Worm (Caenorhabditis elegans) whole organism, L2 larva: ENCODE data around the gene K08H2.7.
A peak's percentile ranks its signal among the peaks of the same experiment; 100 is the strongest.

Source experiments
- C34F6.9 ChIP-seq: fragments of 150-350 bp; optimal IDR thresholded peaks from 2 replicates; lab custom pipeline; 2014; ENCODE audit warnings: missing biosample characterization, missing genetic modification characterization
- F13H6.1 ChIP-seq: sonication (generic microtip); optimal IDR thresholded peaks from 2 replicates; lab custom pipeline; 2016; ENCODE audit warnings: missing genetic modification characterization, missing compliant biosample characterization
- R02D3.7 ChIP-seq: fragments of 150-350 bp; optimal IDR thresholded peaks from 2 replicates; lab custom pipeline; 2014; ENCODE audit warnings: missing biosample characterization, missing genetic modification characterization
- Y55F3AM.14 ChIP-seq: fragments of 200-800 bp; sonication (Bioruptor generic); optimal IDR thresholded peaks from 2 replicates; lab custom pipeline; 2018; ENCODE audit warnings: mild to moderate bottlenecking, missing genetic modification characterization, missing compliant biosample characterization
- ZK546.5 ChIP-seq: sonication (generic microtip); optimal IDR thresholded peaks from 2 replicates; lab custom pipeline; 2017; ENCODE audit warnings: missing biosample characterization, missing genetic modification characterization
- alr-1 ChIP-seq: fragments of 150-350 bp; optimal IDR thresholded peaks from 2 replicates; lab custom pipeline; 2014; ENCODE audit warnings: missing biosample characterization, missing genetic modification characterization
- aly-2 ChIP-seq: fragments of 150-350 bp; optimal IDR thresholded peaks from 2 replicates; lab custom pipeline; 2014; ENCODE audit warnings: missing biosample characterization, missing genetic modification characterization
- ama-1 ChIP-seq: fragments of 150-350 bp; optimal IDR thresholded peaks from 2 replicates; lab custom pipeline; 2018; ENCODE audit warnings: inconsistent platforms
- blmp-1 ChIP-seq: sonication (generic microtip); optimal IDR thresholded peaks from 2 replicates; lab custom pipeline; 2017; ENCODE audit warnings: missing genetic modification characterization, mild to moderate bottlenecking, missing compliant biosample characterization, antibody characterized with exemption, moderate library complexity; ENCODE audit not compliant: insufficient read depth
- ceh-16 ChIP-seq: fragments of 150-350 bp; optimal IDR thresholded peaks from 2 replicates; lab custom pipeline; 2014; ENCODE audit warnings: missing biosample characterization, missing genetic modification characterization
- ceh-82 ChIP-seq: fragments of 150-350 bp; optimal IDR thresholded peaks from 2 replicates; lab custom pipeline; 2014; ENCODE audit warnings: missing biosample characterization, missing genetic modification characterization
- crh-2 ChIP-seq: sonication (generic microtip); optimal IDR thresholded peaks from 2 replicates; lab custom pipeline; 2017; ENCODE audit warnings: missing biosample characterization, missing genetic modification characterization
- dmd-4 ChIP-seq: sonication (generic microtip); optimal IDR thresholded peaks from 2 replicates; lab custom pipeline; 2017; ENCODE audit warnings: missing biosample characterization, missing genetic modification characterization
- egl-27 ChIP-seq: sonication (generic microtip); optimal IDR thresholded peaks from 3 replicates; lab custom pipeline; 2017; ENCODE audit warnings: missing biosample characterization, missing genetic modification reagents, missing genetic modification characterization
- elt-1 ChIP-seq: fragments of 150-350 bp; optimal IDR thresholded peaks from 2 replicates; lab custom pipeline; 2014; ENCODE audit warnings: missing biosample characterization, missing genetic modification characterization
- elt-3 ChIP-seq: sonication (generic microtip); optimal IDR thresholded peaks from 2 replicates; lab custom pipeline; 2017; ENCODE audit warnings: missing biosample characterization, missing genetic modification characterization
- fos-1 ChIP-seq: fragments of 150-350 bp; optimal IDR thresholded peaks from 2 replicates; lab custom pipeline; 2014; ENCODE audit warnings: missing biosample characterization, missing genetic modification characterization
- gmeb-1 ChIP-seq: fragments of 150-350 bp; optimal IDR thresholded peaks from 2 replicates; lab custom pipeline; 2014; ENCODE audit warnings: missing biosample characterization, missing genetic modification characterization
- lin-11 ChIP-seq: fragments of 150-350 bp; sonication (generic microtip); optimal IDR thresholded peaks from 2 replicates; lab custom pipeline; 2014; ENCODE audit warnings: missing biosample characterization, missing genetic modification characterization, inconsistent platforms, mixed read lengths
- lin-13 ChIP-seq: fragments of 150-350 bp; optimal IDR thresholded peaks from 2 replicates; lab custom pipeline; 2014; ENCODE audit warnings: missing biosample characterization, missing genetic modification reagents, missing genetic modification characterization
- lin-39 ChIP-seq: fragments of 150-350 bp; optimal IDR thresholded peaks from 2 replicates; lab custom pipeline; 2014; ENCODE audit warnings: missing biosample characterization, missing genetic modification reagents, missing genetic modification characterization
- lsy-2 ChIP-seq, 2 experiments: fragments of 150-350 bp in 1 of 2; sonication (generic microtip) in 1 of 2; optimal IDR thresholded peaks; 2 replicates each; lab custom pipeline; 2014 to 2017; ENCODE audit warnings: missing biosample characterization in 2 of 2, missing genetic modification characterization in 2 of 2
- mab-5 ChIP-seq: fragments of 150-350 bp; optimal IDR thresholded peaks from 2 replicates; lab custom pipeline; 2014; ENCODE audit warnings: missing biosample characterization, missing genetic modification characterization
- mbf-1 ChIP-seq: sonication (generic microtip); optimal IDR thresholded peaks from 2 replicates; lab custom pipeline; 2017; ENCODE audit warnings: missing biosample characterization, missing genetic modification characterization
- mdl-1 ChIP-seq, 2 experiments: fragments of 150-350 bp in 1 of 2; sonication (generic microtip) in 1 of 2; optimal IDR thresholded peaks; 2 replicates each; lab custom pipeline; 2017; ENCODE audit warnings: missing biosample characterization in 2 of 2, missing genetic modification characterization in 2 of 2
- nhr-10 ChIP-seq: sonication (generic microtip); optimal IDR thresholded peaks from 2 replicates; lab custom pipeline; 2017; ENCODE audit warnings: missing biosample characterization, missing genetic modification characterization
- nhr-11 ChIP-seq: fragments of 150-350 bp; optimal IDR thresholded peaks from 2 replicates; lab custom pipeline; 2014; ENCODE audit warnings: missing biosample characterization, missing genetic modification characterization
- nhr-12 ChIP-seq: fragments of 150-350 bp; optimal IDR thresholded peaks from 2 replicates; lab custom pipeline; 2014; ENCODE audit warnings: missing biosample characterization, missing genetic modification characterization
- nhr-129 ChIP-seq: fragments of 150-350 bp; optimal IDR thresholded peaks from 2 replicates; lab custom pipeline; 2014; ENCODE audit warnings: missing biosample characterization, missing genetic modification characterization
- nhr-21 ChIP-seq: fragments of 150-350 bp; optimal IDR thresholded peaks from 2 replicates; lab custom pipeline; 2014; ENCODE audit warnings: missing biosample characterization, missing genetic modification characterization
- nhr-23 ChIP-seq: fragments of 150-350 bp; optimal IDR thresholded peaks from 2 replicates; lab custom pipeline; 2014; ENCODE audit warnings: missing biosample characterization, missing genetic modification reagents, missing genetic modification characterization
- nhr-237 ChIP-seq: fragments of 150-350 bp; optimal IDR thresholded peaks from 2 replicates; lab custom pipeline; 2014; ENCODE audit warnings: missing biosample characterization, missing genetic modification characterization
- nhr-25 ChIP-seq: fragments of 150-350 bp; sonication (generic microtip); optimal IDR thresholded peaks from 3 replicates; lab custom pipeline; 2014; ENCODE audit warnings: missing biosample characterization, missing genetic modification characterization
- nhr-6 ChIP-seq: fragments of 150-350 bp; optimal IDR thresholded peaks from 2 replicates; lab custom pipeline; 2014; ENCODE audit warnings: missing biosample characterization, missing genetic modification characterization
- nhr-77 ChIP-seq: fragments of 150-350 bp; optimal IDR thresholded peaks from 2 replicates; lab custom pipeline; 2014; ENCODE audit warnings: missing biosample characterization, missing genetic modification characterization
- peb-1 ChIP-seq: fragments of 150-350 bp; optimal IDR thresholded peaks from 2 replicates; lab custom pipeline; 2014; ENCODE audit warnings: missing biosample characterization, missing genetic modification characterization
- sem-4 ChIP-seq: fragments of 150-350 bp; optimal IDR thresholded peaks from 2 replicates; lab custom pipeline; 2014; ENCODE audit warnings: missing biosample characterization, missing genetic modification reagents, missing genetic modification characterization
- skn-1 ChIP-seq: sonication (generic microtip); optimal IDR thresholded peaks from 2 replicates; lab custom pipeline; 2017; ENCODE audit warnings: missing biosample characterization, missing genetic modification characterization
- sma-3 ChIP-seq: sonication (generic microtip); optimal IDR thresholded peaks from 2 replicates; lab custom pipeline; 2016; ENCODE audit warnings: missing genetic modification reagents, missing genetic modification characterization, missing compliant biosample characterization
- sma-9 ChIP-seq, 2 experiments: fragments of 150-350 bp in 1 of 2; sonication (generic microtip) in 1 of 2; optimal IDR thresholded peaks; 2 replicates each; lab custom pipeline; 2014 to 2016; ENCODE audit warnings: missing genetic modification characterization in 2 of 2, mild to moderate bottlenecking in 1 of 2, missing biosample characterization in 1 of 2, missing compliant biosample characterization in 1 of 2, missing genetic modification reagents in 1 of 2, moderate library complexity in 1 of 2
- snpc-4 ChIP-seq: fragments of 150-350 bp; optimal IDR thresholded peaks from 2 replicates; lab custom pipeline; 2014; ENCODE audit warnings: missing biosample characterization, missing genetic modification characterization
- unc-39 ChIP-seq: fragments of 150-350 bp; optimal IDR thresholded peaks from 2 replicates; lab custom pipeline; 2014; ENCODE audit warnings: missing biosample characterization, missing genetic modification characterization
- unc-55 ChIP-seq: fragments of 150-350 bp; sonication (generic microtip); optimal IDR thresholded peaks from 3 replicates; lab custom pipeline; 2014; ENCODE audit warnings: missing biosample characterization, missing genetic modification reagents, missing genetic modification characterization
- unc-62 ChIP-seq: fragments of 150-350 bp; optimal IDR thresholded peaks from 2 replicates; lab custom pipeline; 2014; ENCODE audit warnings: missing biosample characterization, missing genetic modification reagents, missing genetic modification characterization
- zag-1 ChIP-seq: fragments of 150-350 bp; optimal IDR thresholded peaks from 2 replicates; lab custom pipeline; 2014; ENCODE audit warnings: missing biosample characterization, missing genetic modification characterization
- ztf-1 ChIP-seq: fragments of 200-800 bp; sonication (Bioruptor generic); conservative IDR thresholded peaks from 2 replicates; pipeline ENCODE4 v1.3.6; 2022; ENCODE audit warnings: missing genetic modification characterization, missing compliant biosample characterization
- ztf-11 ChIP-seq: sonication (generic microtip); optimal IDR thresholded peaks from 2 replicates; lab custom pipeline; 2017; ENCODE audit warnings: missing biosample characterization, missing genetic modification characterization
- ztf-4 ChIP-seq: fragments of 150-350 bp; optimal IDR thresholded peaks from 2 replicates; lab custom pipeline; 2014; ENCODE audit warnings: missing biosample characterization, missing genetic modification characterization

Gene K08H2.7

DNA sequence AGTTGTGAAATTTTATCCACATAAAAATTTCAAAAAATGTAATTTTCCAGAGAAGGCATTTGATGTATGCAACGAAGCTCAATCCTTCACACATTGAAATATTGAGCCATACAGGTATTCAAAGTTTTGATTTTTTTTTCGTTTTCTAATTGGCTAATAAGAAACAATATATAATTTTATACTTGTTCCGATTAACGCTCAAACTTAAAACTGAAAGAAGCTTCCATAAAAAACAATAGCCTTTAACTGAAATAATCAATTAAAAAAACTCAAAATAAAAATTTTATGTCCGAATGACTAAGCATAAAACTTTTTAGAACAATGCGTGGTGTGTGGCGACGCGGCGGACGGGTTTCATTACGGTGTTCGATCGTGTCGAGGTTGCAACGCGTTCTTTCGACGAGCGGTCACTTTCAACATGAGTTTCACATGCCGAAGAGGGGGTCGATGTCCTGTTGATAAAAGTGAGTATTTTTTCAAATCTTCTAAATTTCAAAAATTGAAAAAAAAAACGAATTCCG is 3.7 kb upstream of the K08H2.7 start, which contains the start of gene nhr-32:
Gene nhr-32, plus strand, starts transcription at position 51 of the 521 bp plus-strand sequence.
- TF ChIP-seq fos-1 (peak; percentile 10), mbf-1 (tag; lab: Kevin White, UChicago) (no peak)

- no peak for TF ChIP-seq nhr-10 (tag; lab: Kevin White, UChicago)
- TF ChIP-seq F13H6.1 (tag; lab: Kevin White, UChicago), result peak; percentile 78
- peak; percentile 16 for TF ChIP-seq lin-13 (GFP tag; lab: Kevin White, UChicago)
- TF ChIP-seq nhr-23 (tag; lab: Kevin White, UChicago), result no peak
- no peak for TF ChIP-seq lin-39 (tag; lab: Kevin White, UChicago)
- TF ChIP-seq ama-1 (lab: Kevin White, UChicago), result no peak
- TF ChIP-seq mdl-1 (tag; optimal IDR thresholded peaks at IDR 0.05; lab: Kevin White, UChicago), result peak; percentile 96
- peak; percentile 25 for TF ChIP-seq egl-27 (tag; lab: Kevin White, UChicago)
- no peak for TF ChIP-seq ceh-82 (tag; lab: Kevin White, UChicago)
- no peak for TF ChIP-seq elt-3 (tag; lab: Kevin White, UChicago)
- TF ChIP-seq unc-62, result no peak
- TF ChIP-seq ceh-16 (tag; lab: Kevin White, UChicago), result peak; percentile 14
- TF ChIP-seq nhr-6 (tag; lab: Kevin White, UChicago), result peak; percentile 67
- TF ChIP-seq C34F6.9 (tag; lab: Kevin White, UChicago), result peak; percentile 67
- TF ChIP-seq unc-39 (tag; lab: Kevin White, UChicago), result no peak
- TF ChIP-seq nhr-77, result no peak
- no peak for TF ChIP-seq skn-1 (tag; lab: Kevin White, UChicago)
- peak; percentile 64 for TF ChIP-seq fos-1
- no peak for TF ChIP-seq mbf-1 (tag; lab: Kevin White, UChicago)
- peak; percentile 63 for TF ChIP-seq lin-11 (tag; lab: Kevin White, UChicago)
- no peak for TF ChIP-seq alr-1
- peak; percentile 94 for TF ChIP-seq nhr-129 (tag; lab: Kevin White, UChicago)
- no peak for TF ChIP-seq snpc-4 (tag; lab: Kevin White, UChicago)
- TF ChIP-seq nhr-25 (tag; lab: Kevin White, UChicago), result peak; percentile 77
- peak; percentile 92 for TF ChIP-seq elt-1 (tag; lab: Kevin White, UChicago)
- TF ChIP-seq sma-3, result peak; percentile 63
- TF ChIP-seq Y55F3AM.14, result peak; percentile 1
- TF ChIP-seq nhr-237 (tag; lab: Kevin White, UChicago), result no peak
- no peak for TF ChIP-seq nhr-11 (tag; lab: Kevin White, UChicago)
- TF ChIP-seq sem-4 (tag; lab: Kevin White, UChicago), result peak; percentile 75
- no peak for TF ChIP-seq ZK546.5 (tag; lab: Kevin White, UChicago)
- no peak for TF ChIP-seq ztf-1 (GFP tag; lab: Robert Waterston, UW)
- TF ChIP-seq sma-9 (GFP tag; optimal IDR thresholded peaks at IDR 0.05; lab: Kevin White, UChicago), result peak; percentile 83
- TF ChIP-seq sma-9 (tag; optimal IDR thresholded peaks at IDR 0.05; lab: Kevin White, UChicago), result no peak
- TF ChIP-seq dmd-4 (tag; lab: Kevin White, UChicago), result no peak
- TF ChIP-seq nhr-12 (tag; lab: Kevin White, UChicago), result no peak
- peak; percentile 69 for TF ChIP-seq nhr-21
- TF ChIP-seq zag-1 (tag; lab: Kevin White, UChicago), result peak; percentile 44
- TF ChIP-seq peb-1 (tag; lab: Kevin White, UChicago), result no peak
- no peak for TF ChIP-seq aly-2 (tag; lab: Kevin White, UChicago)
- TF ChIP-seq ztf-11 (tag; lab: Kevin White, UChicago), result no peak
- TF ChIP-seq R02D3.7 (tag; lab: Kevin White, UChicago), result no peak
- TF ChIP-seq unc-55 (GFP tag; lab: Kevin White, UChicago), result peak; percentile 37
- peak; percentile 74 for TF ChIP-seq crh-2
- TF ChIP-seq mab-5 (tag; lab: Kevin White, UChicago), result peak; percentile 1
- peak; percentile 1 to 71 for TF ChIP-seq lsy-2 (tag; optimal IDR thresholded peaks at IDR 0.05; lab: Kevin White, UChicago)
- peak; percentile 62 for TF ChIP-seq blmp-1
- TF ChIP-seq ztf-4 (tag; lab: Kevin White, UChicago), result peak; percentile 61
- TF ChIP-seq gmeb-1 (tag; lab: Kevin White, UChicago), result peak; percentile 35
- TF ChIP-seq, all 48 proteins: peak for 25
These were observed 3.2 kb upstream of the K08H2.7 start for ce11 chrX:13251354-13251843.
